Fruit fly (Drosophila melanogaster): ENCODE results near the gene vn.

DNA sequence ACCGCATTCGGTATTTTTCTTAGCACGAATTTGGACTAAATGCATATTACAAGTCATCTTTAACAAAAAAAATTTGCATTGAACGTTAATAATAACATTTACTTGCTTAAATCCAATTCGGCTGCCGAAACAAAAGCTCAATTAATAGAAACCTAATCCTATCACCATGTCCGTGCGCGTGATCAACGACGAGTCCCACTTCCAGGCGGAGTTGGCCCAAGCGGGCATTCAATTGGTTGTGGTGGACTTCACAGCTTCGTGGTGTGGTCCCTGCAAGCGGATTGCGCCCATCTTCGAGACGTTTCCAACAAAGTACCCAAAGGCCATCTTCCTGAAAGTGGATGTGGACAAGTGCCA is 79.6 kb downstream of the vn start, which contains the start of gene Txl:
- no peak for TF ChIP-seq Sin3A (optimal IDR thresholded peaks at IDR 0.05)
- TF ChIP-seq her (GFP tag; optimal IDR thresholded peaks at IDR 0.05): no peak
- no peak for TF ChIP-seq CG16779 (GFP tag; IDR thresholded peaks at IDR 0.05)

Measured in whole organism, embryonic.